Fruit fly (Drosophila melanogaster): ENCODE measurements around the gene CG42656.

CG42656 gene

DNA sequence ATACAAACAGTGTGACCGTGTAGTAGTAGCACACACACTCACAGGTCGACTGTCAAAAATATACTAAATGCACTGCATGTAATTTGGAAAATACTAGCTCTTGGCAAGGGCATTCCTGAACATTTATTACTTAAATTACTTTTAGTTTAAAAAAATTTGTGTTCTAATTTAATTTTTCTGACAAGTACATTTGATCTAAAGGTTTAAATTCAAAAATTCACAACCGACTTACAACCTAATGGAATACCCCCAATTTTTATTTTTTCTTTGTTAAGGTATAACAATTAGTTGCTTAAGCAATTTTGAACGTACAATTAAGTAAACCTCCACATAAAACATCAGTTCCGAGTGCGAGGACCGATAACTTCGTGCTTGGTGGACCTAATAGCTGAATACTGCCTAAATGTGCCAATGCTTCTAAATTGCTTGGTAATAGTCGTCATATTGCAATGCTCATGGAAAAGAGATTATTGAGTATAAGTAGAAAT lies 19.3 kb downstream of the CG42656 start, which contains the start of gene CG1142 (continued):
- peak; percentile 98 for TF ChIP-seq lz (GFP tag; optimal IDR thresholded peaks at IDR 0.05)
- peak; percentile 59 for TF ChIP-seq Hr38 (GFP tag; optimal IDR thresholded peaks at IDR 0.05)
- TF ChIP-seq CG6163 (GFP tag; IDR thresholded peaks at IDR 0.05) = peak; percentile 99
- peak; percentile 88 for TF ChIP-seq fd85E (GFP tag; optimal IDR thresholded peaks at IDR 0.05)
- TF ChIP-seq Hr39 (GFP tag; optimal IDR thresholded peaks at IDR 0.05) = peak; percentile 96
- TF ChIP-seq vri (GFP tag; optimal IDR thresholded peaks at IDR 0.05) = peak; percentile 91
- peak; percentile 96 for TF ChIP-seq Hr4 (GFP tag; optimal IDR thresholded peaks at IDR 0.05)
- peak; percentile 93 for TF ChIP-seq CG6808 (GFP tag; optimal IDR thresholded peaks at IDR 0.05)
- peak; percentile 94 for TF ChIP-seq fd59A (GFP tag; optimal IDR thresholded peaks at IDR 0.05)
- peak; percentile 98 for TF ChIP-seq CG15336 (GFP tag; IDR thresholded peaks at IDR 0.05)
- peak; percentile 98 for TF ChIP-seq Gug (GFP tag; IDR thresholded peaks at IDR 0.05)
- TF ChIP-seq Blimp-1 (GFP tag; optimal IDR thresholded peaks at IDR 0.05) = peak; percentile 88
- TF ChIP-seq CG34406 (GFP tag; optimal IDR thresholded peaks at IDR 0.05) = peak; percentile 98
- TF ChIP-seq CG8632 (GFP tag; optimal IDR thresholded peaks at IDR 0.05) = peak; percentile 98
- TF ChIP-seq CG9139 (GFP tag; optimal IDR thresholded peaks at IDR 0.05) = peak; percentile 96
- peak; percentile 97 for TF ChIP-seq CG11294 (GFP tag; IDR thresholded peaks at IDR 0.05)
- TF ChIP-seq cyc (GFP tag; optimal IDR thresholded peaks at IDR 0.05) = peak; percentile 97
- TF ChIP-seq Ets96B (tag; optimal IDR thresholded peaks at IDR 0.05) = peak; percentile 99
- TF ChIP-seq CG11762 (GFP tag; optimal IDR thresholded peaks at IDR 0.05; ENCODE audit: insufficient read depth) = peak; percentile 96
- peak; percentile 96 for TF ChIP-seq CG6792 (GFP tag; optimal IDR thresholded peaks at IDR 0.05)
- peak; percentile 97 for TF ChIP-seq CG31627 (GFP tag; optimal IDR thresholded peaks at IDR 0.05)
- peak; percentile 81 for TF ChIP-seq dac (GFP tag; optimal IDR thresholded peaks at IDR 0.05)

DNA sequence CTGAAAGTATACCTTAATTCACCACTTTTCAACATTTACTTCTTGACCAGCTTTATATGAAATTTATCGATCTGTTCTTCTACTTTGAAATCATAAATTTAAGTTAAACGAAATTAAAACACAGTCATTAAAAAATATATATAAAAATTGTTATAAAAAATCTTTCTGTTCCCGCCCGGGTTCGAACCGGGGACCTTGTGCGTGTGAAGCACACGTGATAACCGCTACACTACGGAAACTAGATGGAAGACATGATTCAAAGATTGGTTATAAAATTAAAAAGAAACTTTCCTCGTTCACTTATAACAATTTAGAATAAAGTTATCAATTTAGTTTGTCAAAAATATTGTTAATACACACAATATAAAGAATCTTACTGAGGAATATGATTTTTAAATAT lies 21.2 kb downstream of the CG42656 start:
- TF ChIP-seq Eip78C (GFP tag) (peak; percentile 44), CG6163 (GFP tag; IDR thresholded peaks at IDR 0.05) (no peak), CG15336 (GFP tag; IDR thresholded peaks at IDR 0.05) (no peak)
